Worm (Caenorhabditis elegans) whole organism, mixed stage, embryonic: ENCODE data around the gene frpr-1.

Experiments used
- ham-2 ChIP-seq: fragments of 200-800 bp; sonication (Bioruptor generic); optimal IDR thresholded peaks from 2 replicates; lab custom pipeline; 2018; ENCODE audit warnings: mild to moderate bottlenecking, missing genetic modification characterization, missing compliant biosample characterization
- nhr-12 ChIP-seq: fragments of 150-350 bp; optimal IDR thresholded peaks from 2 replicates; lab custom pipeline; 2014; ENCODE audit warnings: missing biosample characterization, missing genetic modification characterization
- nhr-237 ChIP-seq: fragments of 150-350 bp; optimal IDR thresholded peaks from 2 replicates; lab custom pipeline; 2014; ENCODE audit warnings: missing biosample characterization, missing genetic modification characterization
- ztf-11 ChIP-seq: fragments of 150-350 bp; optimal IDR thresholded peaks from 2 replicates; lab custom pipeline; 2014; ENCODE audit warnings: missing biosample characterization, missing genetic modification characterization

- TF ChIP-seq nhr-237 (no peak), nhr-12 (tag; lab: Kevin White, UChicago) (no peak), ham-2 (no peak), ztf-11 (no peak)
Measured at ce11 chrX:8084669-8085068, 44.8 kb downstream of the frpr-1 start.
